Fruit fly (Drosophila melanogaster) whole organism, embryonic: ENCODE results near the gene CG8907.

ENCODE experiments used
- Blimp-1 ChIP-seq: fragments of 200-800 bp; sonication (Bioruptor generic); optimal IDR thresholded peaks from 3 replicates; lab custom pipeline; 2018; ENCODE audit warnings: missing biosample characterization, missing genetic modification characterization, mild to moderate bottlenecking, moderate library complexity, missing genetic modification reagents
- CG10565 ChIP-seq: fragments of 200-800 bp; sonication (Bioruptor generic); optimal IDR thresholded peaks from 3 replicates; lab custom pipeline; 2016; ENCODE audit warnings: missing biosample characterization, mild to moderate bottlenecking, missing genetic modification characterization
- CG12391 ChIP-seq: fragments of 200-800 bp; sonication (Bioruptor generic); optimal IDR thresholded peaks from 3 replicates; lab custom pipeline; 2018; ENCODE audit warnings: missing biosample characterization, mild to moderate bottlenecking, missing genetic modification characterization, moderate library complexity
- CG12942 ChIP-seq: fragments of 200-800 bp; sonication (Bioruptor generic); optimal IDR thresholded peaks from 3 replicates; lab custom pipeline; 2016; ENCODE audit warnings: missing biosample characterization, missing genetic modification characterization
- CG13624 ChIP-seq: fragments of 200-800 bp; sonication (Bioruptor generic); optimal IDR thresholded peaks from 2 replicates; lab custom pipeline; 2016; ENCODE audit warnings: missing biosample characterization, missing genetic modification characterization
- CG14667 ChIP-seq: fragments of 200-800 bp; sonication (Bioruptor generic); IDR thresholded peaks from 2 replicates; pipeline ENCODE4 v1.3.6; 2022; ENCODE audit warnings: missing biosample characterization, missing genetic modification characterization
- CG17385 ChIP-seq: fragments of 200-800 bp; sonication (Bioruptor generic); optimal IDR thresholded peaks from 3 replicates; lab custom pipeline; 2018; ENCODE audit warnings: missing biosample characterization, mild to moderate bottlenecking, missing genetic modification characterization
- CG18619 ChIP-seq: fragments of 200-800 bp; sonication (Bioruptor generic); optimal IDR thresholded peaks from 3 replicates; lab custom pipeline; 2017; ENCODE audit warnings: missing biosample characterization, mild to moderate bottlenecking, missing genetic modification characterization
- CG2875 ChIP-seq: fragments of 200-800 bp; sonication (Bioruptor generic); optimal IDR thresholded peaks from 2 replicates; lab custom pipeline; 2017; ENCODE audit warnings: missing biosample characterization, mild to moderate bottlenecking, missing genetic modification characterization, missing genetic modification reagents
- CG3065 ChIP-seq: fragments of 200-800 bp; sonication (Bioruptor generic); optimal IDR thresholded peaks from 2 replicates; lab custom pipeline; 2016; ENCODE audit warnings: missing biosample characterization, missing genetic modification characterization
- CG31365 ChIP-seq: fragments of 200-800 bp; sonication (Bioruptor generic); optimal IDR thresholded peaks from 2 replicates; lab custom pipeline; 2018; ENCODE audit warnings: missing biosample characterization, mild to moderate bottlenecking, missing genetic modification characterization
- CG31388 ChIP-seq: fragments of 200-800 bp; sonication (Bioruptor generic); optimal IDR thresholded peaks from 2 replicates; lab custom pipeline; 2016; ENCODE audit warnings: missing biosample characterization, missing genetic modification characterization
- CG31441 ChIP-seq: fragments of 200-800 bp; sonication (Bioruptor generic); IDR thresholded peaks from 2 replicates; pipeline ENCODE4 v1.3.6; 2022; ENCODE audit warnings: missing biosample characterization, missing genetic modification characterization
- CG3407 ChIP-seq: fragments of 200-800 bp; sonication (Bioruptor generic); optimal IDR thresholded peaks from 2 replicates; lab custom pipeline; 2018; ENCODE audit warnings: missing biosample characterization, mild to moderate bottlenecking, missing genetic modification characterization
- CG4424 ChIP-seq: fragments of 200-800 bp; sonication (Bioruptor generic); optimal IDR thresholded peaks from 3 replicates; lab custom pipeline; 2016; ENCODE audit warnings: missing biosample characterization, missing genetic modification characterization
- CG4854 ChIP-seq: fragments of 200-800 bp; sonication (Bioruptor generic); optimal IDR thresholded peaks from 2 replicates; lab custom pipeline; 2016; ENCODE audit warnings: missing biosample characterization, missing genetic modification characterization, inconsistent platforms
- CG6175 ChIP-seq: fragments of 200-800 bp; sonication (Bioruptor generic); IDR thresholded peaks from 3 replicates; pipeline ENCODE4 v1.3.6; 2022; ENCODE audit warnings: missing biosample characterization, missing genetic modification characterization
- CG6765 ChIP-seq: fragments of 200-800 bp; sonication (Bioruptor generic); optimal IDR thresholded peaks from 3 replicates; lab custom pipeline; 2017; ENCODE audit warnings: missing biosample characterization, mild to moderate bottlenecking, missing genetic modification characterization
- CG7987 ChIP-seq: fragments of 200-800 bp; sonication (Bioruptor generic); optimal IDR thresholded peaks from 2 replicates; lab custom pipeline; 2018; ENCODE audit warnings: missing biosample characterization, mild to moderate bottlenecking, missing genetic modification characterization, moderate library complexity
- CG8388 ChIP-seq: fragments of 200-800 bp; sonication (Bioruptor generic); optimal IDR thresholded peaks from 2 replicates; lab custom pipeline; 2019; ENCODE audit warnings: missing biosample characterization, mild to moderate bottlenecking, missing genetic modification characterization, moderate library complexity
- D19B ChIP-seq: fragments of 200-800 bp; sonication (Bioruptor generic); optimal IDR thresholded peaks from 2 replicates; lab custom pipeline; 2017; ENCODE audit warnings: missing biosample characterization, mild to moderate bottlenecking, missing genetic modification characterization
- Gug ChIP-seq: fragments of 200-800 bp; sonication (Bioruptor generic); IDR thresholded peaks from 4 replicates; pipeline ENCODE4 v1.3.6; 2022; ENCODE audit warnings: missing biosample characterization, missing genetic modification characterization
- HLH3B ChIP-seq: fragments of 200-800 bp; sonication (Bioruptor generic); IDR thresholded peaks from 2 replicates; pipeline ENCODE4 v1.3.6; 2022; ENCODE audit warnings: missing biosample characterization, missing genetic modification characterization
- HLHmδ ChIP-seq: fragments of 200-800 bp; sonication (Bioruptor generic); optimal IDR thresholded peaks from 2 replicates; lab custom pipeline; 2018; ENCODE audit warnings: missing biosample characterization, mild to moderate bottlenecking, missing genetic modification characterization, moderate library complexity
- MESR4 ChIP-seq: fragments of 200-800 bp; sonication (Bioruptor generic); optimal IDR thresholded peaks from 2 replicates; lab custom pipeline; 2018; ENCODE audit warnings: missing biosample characterization, mild to moderate bottlenecking, missing genetic modification characterization, moderate library complexity
- Mrtf ChIP-seq: fragments of 200-800 bp; sonication (Bioruptor generic); IDR thresholded peaks from 3 replicates; pipeline ENCODE4 v1.3.6; 2022; ENCODE audit warnings: missing biosample characterization, missing genetic modification characterization
- NK7.1 ChIP-seq: fragments of 200-800 bp; sonication (Bioruptor generic); optimal IDR thresholded peaks from 3 replicates; lab custom pipeline; 2016; ENCODE audit warnings: missing biosample characterization, missing genetic modification characterization
- Optix ChIP-seq: fragments of 200-800 bp; sonication (Bioruptor generic); IDR thresholded peaks from 3 replicates; pipeline ENCODE4 v1.3.6; 2022; ENCODE audit warnings: missing biosample characterization, missing genetic modification characterization
- TFAM ChIP-seq: fragments of 200-800 bp; sonication (Bioruptor generic); optimal IDR thresholded peaks from 2 replicates; lab custom pipeline; 2017; ENCODE audit warnings: missing biosample characterization, missing genetic modification characterization, inconsistent platforms
- ash1 ChIP-seq: fragments of 200-800 bp; sonication (Bioruptor generic); optimal IDR thresholded peaks from 2 replicates; lab custom pipeline; 2018; ENCODE audit warnings: missing biosample characterization, mild to moderate bottlenecking, missing genetic modification characterization
- bowl ChIP-seq: fragments of 200-800 bp; sonication (Bioruptor generic); IDR thresholded peaks from 2 replicates; pipeline ENCODE4 v1.3.6; 2022; ENCODE audit warnings: missing biosample characterization, missing genetic modification characterization
- ci ChIP-seq: fragments of 200-800 bp; sonication (Bioruptor generic); IDR thresholded peaks from 3 replicates; pipeline ENCODE4 v1.3.6; 2022; ENCODE audit warnings: missing biosample characterization, missing genetic modification characterization
- cwo ChIP-seq: fragments of 200-800 bp; sonication (Bioruptor generic); optimal IDR thresholded peaks from 3 replicates; lab custom pipeline; 2017; ENCODE audit warnings: missing biosample characterization, missing genetic modification characterization, mild to moderate bottlenecking, moderate library complexity, missing genetic modification reagents
- danr ChIP-seq: fragments of 200-800 bp; sonication (Bioruptor generic); IDR thresholded peaks from 2 replicates; pipeline ENCODE4 v1.3.6; 2022; ENCODE audit warnings: missing biosample characterization, missing genetic modification characterization
- disco-r ChIP-seq: fragments of 200-800 bp; sonication (Bioruptor generic); optimal IDR thresholded peaks from 2 replicates; lab custom pipeline; 2016; ENCODE audit warnings: missing biosample characterization, missing genetic modification characterization
- dmrt11E ChIP-seq: fragments of 200-800 bp; sonication (Bioruptor generic); optimal IDR thresholded peaks from 3 replicates; lab custom pipeline; 2018; ENCODE audit warnings: missing biosample characterization, mild to moderate bottlenecking, missing genetic modification characterization, moderate library complexity
- esg ChIP-seq: fragments of 200-800 bp; sonication (Bioruptor generic); conservative IDR thresholded peaks from 2 replicates; pipeline ENCODE4 v1.3.6; 2022; ENCODE audit warnings: missing biosample characterization, missing genetic modification characterization
- eyg ChIP-seq: fragments of 200-800 bp; sonication (Bioruptor generic); optimal IDR thresholded peaks from 3 replicates; lab custom pipeline; 2016; ENCODE audit warnings: missing biosample characterization, missing genetic modification characterization
- gsb ChIP-seq: fragments of 200-800 bp; sonication (Bioruptor generic); IDR thresholded peaks from 2 replicates; pipeline ENCODE4 v1.3.6; 2022; ENCODE audit warnings: missing biosample characterization, missing genetic modification characterization
- ham ChIP-seq: fragments of 200-800 bp; sonication (Bioruptor generic); IDR thresholded peaks from 2 replicates; pipeline ENCODE4 v1.3.6; 2022; ENCODE audit warnings: missing biosample characterization, missing genetic modification characterization
- inv ChIP-seq: fragments of 200-800 bp; sonication (Bioruptor generic); IDR thresholded peaks from 2 replicates; pipeline ENCODE4 v1.3.6; 2022; ENCODE audit warnings: missing biosample characterization, missing genetic modification characterization; ENCODE audit not compliant: partially characterized antibody
- jing ChIP-seq: fragments of 200-800 bp; sonication (Bioruptor generic); optimal IDR thresholded peaks from 2 replicates; lab custom pipeline; 2018; ENCODE audit warnings: missing biosample characterization, mild to moderate bottlenecking, missing genetic modification characterization
- lilli ChIP-seq: fragments of 200-800 bp; sonication (Bioruptor generic); optimal IDR thresholded peaks from 3 replicates; lab custom pipeline; 2016; ENCODE audit warnings: missing biosample characterization, missing genetic modification characterization
- luna ChIP-seq: fragments of 200-800 bp; sonication (Bioruptor generic); optimal IDR thresholded peaks from 2 replicates; lab custom pipeline; 2016; ENCODE audit warnings: missing biosample characterization, missing genetic modification characterization
- mam ChIP-seq: fragments of 200-800 bp; sonication (Bioruptor generic); optimal IDR thresholded peaks from 3 replicates; lab custom pipeline; 2016; ENCODE audit warnings: missing biosample characterization, missing genetic modification characterization
- psq ChIP-seq: fragments of 200-800 bp; sonication (Bioruptor generic); optimal IDR thresholded peaks from 2 replicates; lab custom pipeline; 2017; ENCODE audit warnings: missing biosample characterization, missing genetic modification characterization
- sima ChIP-seq: fragments of 200-800 bp; sonication (Bioruptor generic); optimal IDR thresholded peaks from 2 replicates; lab custom pipeline; 2016; ENCODE audit warnings: missing biosample characterization, missing genetic modification characterization
- tll ChIP-seq, 2 experiments: fragments of 200-800 bp in 1 of 2; fragments of >200 bp in 1 of 2; sonication (Bioruptor generic) in 1 of 2; optimal IDR thresholded peaks; 2 replicates each; lab custom pipeline; 2017 to 2019; ENCODE audit warnings: missing biosample characterization in 2 of 2, missing genetic modification characterization in 2 of 2, mild to moderate bottlenecking in 1 of 2, moderate library complexity in 1 of 2
- vnd ChIP-seq: fragments of 200-800 bp; sonication (Bioruptor generic); IDR thresholded peaks from 3 replicates; pipeline ENCODE4 v1.3.6; 2022; ENCODE audit warnings: missing biosample characterization, missing genetic modification characterization; ENCODE audit not compliant: partially characterized antibody

CG8907 gene

DNA sequence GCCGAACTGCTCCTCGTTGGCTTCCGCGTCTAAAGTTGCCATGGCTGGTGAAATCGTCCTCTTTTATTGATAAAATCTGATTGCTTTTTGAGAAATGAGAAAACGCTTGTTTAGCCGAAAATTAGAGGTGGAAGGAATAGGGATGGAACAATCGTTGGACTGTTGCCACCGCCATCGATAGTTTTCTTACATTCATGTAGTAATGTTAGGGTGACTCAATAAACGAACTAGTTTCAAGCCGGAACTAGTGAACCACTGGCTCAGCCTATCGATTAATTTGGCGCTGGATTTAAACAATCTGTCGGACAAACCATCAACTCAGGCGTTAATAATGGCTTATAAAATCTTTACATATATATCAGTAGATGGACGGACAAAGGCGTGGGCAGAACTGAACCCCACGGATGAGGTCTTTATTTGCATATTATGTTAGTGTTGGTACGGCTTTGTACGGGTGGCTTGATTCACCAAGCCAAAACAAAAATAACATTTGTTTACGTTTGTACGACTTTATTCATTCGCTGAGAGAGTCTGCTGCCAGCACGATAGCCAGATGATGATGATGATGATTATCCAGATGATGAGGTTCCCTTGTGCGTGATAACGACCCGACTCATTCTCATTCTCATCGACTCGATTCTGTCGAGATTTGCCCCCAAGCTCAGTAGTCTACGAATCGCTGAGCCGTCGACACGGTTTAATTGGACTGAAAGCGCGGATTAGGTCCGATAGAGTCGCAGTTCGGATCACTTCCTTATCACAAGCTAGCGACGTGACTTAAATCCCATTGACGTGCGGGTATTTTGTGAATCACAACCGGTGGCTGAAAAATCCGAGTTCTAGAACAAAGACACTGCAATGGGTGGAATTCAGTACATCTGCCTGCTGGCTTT, 5.6 kb upstream of the CG8907 start, which contains the start of the genes Sf3a1 and Irc (continued):
- TF ChIP-seq vnd (GFP tag; lab: Robert Waterston, UW) (peak; percentile 94), eyg (no peak), NK7.1 (GFP tag; lab: Kevin White, UChicago) (no peak), CG6765 (no peak), CG31365 (no peak), HLH3B (GFP tag; lab: Robert Waterston, UW) (no peak), sima (GFP tag; lab: Kevin White, UChicago) (no peak), Optix (GFP tag; lab: Robert Waterston, UW) (no peak), CG10565 (GFP tag; lab: Kevin White, UChicago) (no peak), CG4424 (GFP tag; lab: Kevin White, UChicago) (no peak), HLHmδ (no peak), D19B (GFP tag; lab: Kevin White, UChicago) (no peak), CG3065 (GFP tag; lab: Kevin White, UChicago) (peak; percentile 30), CG14667 (GFP tag; lab: Robert Waterston, UW) (no peak), CG2875 (GFP tag; lab: Kevin White, UChicago) (no peak), CG12942 (GFP tag; lab: Kevin White, UChicago) (no peak), CG4854 (GFP tag; lab: Kevin White, UChicago) (no peak), CG17385 (GFP tag; lab: Kevin White, UChicago) (no peak), TFAM (no peak), jing (GFP tag; lab: Kevin White, UChicago) (no peak), CG12391 (peak; percentile 50), inv (peak; percentile 94), Blimp-1 (GFP tag; lab: Kevin White, UChicago) (no peak), dmrt11E (tag; lab: Kevin White, UChicago) (no peak), tll (GFP tag; optimal IDR thresholded peaks at IDR 0.05; lab: Kevin White, UChicago) (no peak), CG6175 (GFP tag; lab: Robert Waterston, UW) (0 out of 3 replicates have a peak, but pooled peaks have one; percentile 13), ham (GFP tag; lab: Robert Waterston, UW) (no peak), lilli (GFP tag; lab: Kevin White, UChicago) (peak; percentile 59), ash1 (GFP tag; lab: Kevin White, UChicago) (no peak), luna (no peak), esg (no peak), gsb (GFP tag; lab: Robert Waterston, UW) (no peak), danr (GFP tag; lab: Robert Waterston, UW) (no peak), mam (GFP tag; lab: Kevin White, UChicago) (peak; percentile 57), CG8388 (GFP tag; lab: Kevin White, UChicago) (no peak), Mrtf (GFP tag; lab: Robert Waterston, UW) (no peak), CG18619 (GFP tag; lab: Kevin White, UChicago) (no peak), bowl (GFP tag; lab: Robert Waterston, UW) (no peak), MESR4 (GFP tag; lab: Kevin White, UChicago) (peak; percentile 65), disco-r (GFP tag; lab: Kevin White, UChicago) (no peak), CG31441 (GFP tag; lab: Robert Waterston, UW) (no peak), CG3407 (GFP tag; lab: Kevin White, UChicago) (no peak), Gug (GFP tag; lab: Robert Waterston, UW) (no peak; the same call in 3 of the 4 replicates), psq (GFP tag; lab: Kevin White, UChicago) (no peak), CG13624 (GFP tag; lab: Kevin White, UChicago) (peak; percentile 41), ci (peak; percentile 14; the same call in 1 of the 3 replicates), CG7987 (peak; percentile 78), cwo (GFP tag; lab: Kevin White, UChicago) (peak; percentile 2), CG31388 (GFP tag; lab: Kevin White, UChicago) (no peak)
